Fruit fly (Drosophila melanogaster) whole organism, embryonic: ENCODE data around the gene Pgant8.

Experiments
- Bteb2 ChIP-seq: fragments of 200-800 bp; sonication (Bioruptor generic); optimal IDR thresholded peaks from 2 replicates; lab custom pipeline; 2016; ENCODE audit warnings: missing biosample characterization, missing genetic modification characterization
- CG10959 ChIP-seq: fragments of 200-800 bp; sonication (Bioruptor generic); IDR thresholded peaks from 2 replicates; pipeline ENCODE4 v1.3.6; 2022; ENCODE audit warnings: missing biosample characterization, missing genetic modification characterization
- CG11504 ChIP-seq: fragments of 200-800 bp; sonication (Bioruptor generic); optimal IDR thresholded peaks from 3 replicates; lab custom pipeline; 2019; ENCODE audit warnings: missing biosample characterization, mild to moderate bottlenecking, missing genetic modification characterization, moderate library complexity
- CG11696 ChIP-seq: fragments of 200-800 bp; sonication (Bioruptor generic); IDR thresholded peaks from 2 replicates; pipeline ENCODE4 v1.3.6; 2022; ENCODE audit warnings: missing biosample characterization, missing genetic modification characterization
- CG11723 ChIP-seq: fragments of 200-800 bp; sonication (Bioruptor generic); optimal IDR thresholded peaks from 2 replicates; lab custom pipeline; 2017; ENCODE audit warnings: missing biosample characterization, mild to moderate bottlenecking, missing genetic modification characterization
- CG12769 ChIP-seq: fragments of 200-800 bp; sonication (Bioruptor generic); optimal IDR thresholded peaks from 2 replicates; lab custom pipeline; 2019; ENCODE audit warnings: missing biosample characterization, mild to moderate bottlenecking, missing genetic modification characterization, moderate library complexity
- CG14667 ChIP-seq: fragments of 200-800 bp; sonication (Bioruptor generic); IDR thresholded peaks from 2 replicates; pipeline ENCODE4 v1.3.6; 2022; ENCODE audit warnings: missing biosample characterization, missing genetic modification characterization
- CG16815 ChIP-seq: fragments of 200-800 bp; sonication (Bioruptor generic); optimal IDR thresholded peaks from 3 replicates; lab custom pipeline; 2017; ENCODE audit warnings: missing biosample characterization, mild to moderate bottlenecking, missing genetic modification characterization
- CG17568 ChIP-seq: fragments of 200-800 bp; sonication (Bioruptor generic); optimal IDR thresholded peaks from 2 replicates; lab custom pipeline; 2018; ENCODE audit warnings: missing biosample characterization, mild to moderate bottlenecking, missing genetic modification characterization, moderate library complexity
- CG32532 ChIP-seq: fragments of 200-800 bp; sonication (Bioruptor generic); IDR thresholded peaks from 2 replicates; pipeline ENCODE4 v1.3.6; 2022; ENCODE audit warnings: missing biosample characterization, missing genetic modification characterization
- CG43689 ChIP-seq: fragments of 200-800 bp; sonication (Bioruptor generic); IDR thresholded peaks from 2 replicates; pipeline ENCODE4 v1.3.6; 2022; ENCODE audit warnings: missing biosample characterization, missing genetic modification characterization
- CG4424 ChIP-seq: fragments of 200-800 bp; sonication (Bioruptor generic); optimal IDR thresholded peaks from 3 replicates; lab custom pipeline; 2016; ENCODE audit warnings: missing biosample characterization, missing genetic modification characterization
- CG5953 ChIP-seq: fragments of 200-800 bp; sonication (Bioruptor generic); IDR thresholded peaks from 2 replicates; pipeline ENCODE4 v1.3.6; 2022; ENCODE audit warnings: missing biosample characterization, missing genetic modification characterization
- CG7357 ChIP-seq: fragments of 200-800 bp; sonication (Bioruptor generic); IDR thresholded peaks from 3 replicates; pipeline ENCODE4 v1.3.6; 2022; ENCODE audit warnings: missing biosample characterization, missing genetic modification characterization
- CG7987 ChIP-seq: fragments of 200-800 bp; sonication (Bioruptor generic); optimal IDR thresholded peaks from 2 replicates; lab custom pipeline; 2018; ENCODE audit warnings: missing biosample characterization, mild to moderate bottlenecking, missing genetic modification characterization, moderate library complexity
- CG8388 ChIP-seq: fragments of 200-800 bp; sonication (Bioruptor generic); optimal IDR thresholded peaks from 2 replicates; lab custom pipeline; 2019; ENCODE audit warnings: missing biosample characterization, mild to moderate bottlenecking, missing genetic modification characterization, moderate library complexity
- CHES-1-like ChIP-seq: fragments of 200-800 bp; sonication (Bioruptor generic); optimal IDR thresholded peaks from 2 replicates; lab custom pipeline; 2016; ENCODE audit warnings: missing biosample characterization, missing genetic modification characterization
- Camta ChIP-seq: fragments of 200-800 bp; sonication (Bioruptor generic); optimal IDR thresholded peaks from 2 replicates; lab custom pipeline; 2016; ENCODE audit warnings: missing biosample characterization, missing genetic modification characterization
- CkIIα-i1 ChIP-seq: fragments of 200-800 bp; sonication (Bioruptor generic); IDR thresholded peaks from 2 replicates; pipeline ENCODE4 v1.3.6; 2022; ENCODE audit warnings: missing biosample characterization, missing genetic modification characterization
- D ChIP-seq, 2 experiments: fragments of 200-800 bp in 1 of 2; fragments of >200 bp in 1 of 2; sonication (Bioruptor generic) in 1 of 2; optimal IDR thresholded peaks; 2 replicates in 1 of 2; 3 replicates in 1 of 2; lab custom pipeline; 2017; ENCODE audit warnings: mild to moderate bottlenecking in 1 of 2, missing biosample characterization in 1 of 2, missing genetic modification characterization in 1 of 2, missing genetic modification reagents in 1 of 2
- Dref ChIP-seq: fragments of 200-800 bp; sonication (Bioruptor generic); IDR thresholded peaks from 2 replicates; pipeline ENCODE4 v1.3.6; 2022; ENCODE audit warnings: missing biosample characterization, missing genetic modification characterization
- Eip74EF ChIP-seq, 2 experiments: fragments of 200-800 bp in 1 of 2; fragments of >200 bp in 1 of 2; sonication (Bioruptor generic) in 1 of 2; optimal IDR thresholded peaks; 2 replicates each; lab custom pipeline; 2017 to 2019; ENCODE audit warnings: missing biosample characterization in 2 of 2, missing genetic modification characterization in 2 of 2, mild to moderate bottlenecking in 1 of 2, moderate library complexity in 1 of 2
- Ets65A ChIP-seq: fragments of 200-800 bp; sonication (Bioruptor generic); peaks from one replicate; lab custom pipeline; 2016; ENCODE audit warnings: missing biosample characterization, missing genetic modification characterization
- Fer2 ChIP-seq: fragments of 200-800 bp; sonication (Bioruptor generic); optimal IDR thresholded peaks from 2 replicates; lab custom pipeline; 2018; ENCODE audit warnings: missing biosample characterization, mild to moderate bottlenecking, missing genetic modification characterization, moderate library complexity
- Fer3 ChIP-seq: fragments of 200-800 bp; sonication (Bioruptor generic); optimal IDR thresholded peaks from 2 replicates; lab custom pipeline; 2018; ENCODE audit warnings: missing biosample characterization, mild to moderate bottlenecking, missing genetic modification characterization, moderate library complexity
- Hey ChIP-seq: fragments of 200-800 bp; sonication (Bioruptor generic); optimal IDR thresholded peaks from 3 replicates; lab custom pipeline; 2018; ENCODE audit warnings: missing biosample characterization, mild to moderate bottlenecking, missing genetic modification characterization
- Hr3 ChIP-seq: fragments of 200-800 bp; sonication (Bioruptor generic); optimal IDR thresholded peaks from 3 replicates; lab custom pipeline; 2016; ENCODE audit warnings: missing biosample characterization, missing genetic modification characterization
- Lpt ChIP-seq: fragments of >200 bp; optimal IDR thresholded peaks from 2 replicates; lab custom pipeline; 2018; ENCODE audit warnings: missing biosample characterization, missing genetic modification characterization
- Nf-YB ChIP-seq: fragments of 200-800 bp; sonication (Bioruptor generic); optimal IDR thresholded peaks from 3 replicates; lab custom pipeline; 2019; ENCODE audit warnings: missing biosample characterization, mild to moderate bottlenecking, missing genetic modification characterization, moderate library complexity
- Optix ChIP-seq: fragments of 200-800 bp; sonication (Bioruptor generic); IDR thresholded peaks from 3 replicates; pipeline ENCODE4 v1.3.6; 2022; ENCODE audit warnings: missing biosample characterization, missing genetic modification characterization
- Poxn ChIP-seq: fragments of 200-800 bp; sonication (Bioruptor generic); IDR thresholded peaks from 2 replicates; pipeline ENCODE4 v1.3.6; 2022; ENCODE audit warnings: missing biosample characterization, missing genetic modification characterization
- Rx ChIP-seq: fragments of 200-800 bp; sonication (Bioruptor generic); IDR thresholded peaks from 2 replicates; pipeline ENCODE4 v1.3.6; 2022; ENCODE audit warnings: missing biosample characterization, missing genetic modification characterization
- Ssrp ChIP-seq: fragments of 200-800 bp; sonication (Bioruptor generic); optimal IDR thresholded peaks from 2 replicates; lab custom pipeline; 2018; ENCODE audit warnings: missing biosample characterization, mild to moderate bottlenecking, missing genetic modification characterization, moderate library complexity
- ase ChIP-seq: fragments of 200-800 bp; sonication (Bioruptor generic); IDR thresholded peaks from 3 replicates; pipeline ENCODE4 v1.3.6; 2022; ENCODE audit warnings: missing biosample characterization, missing genetic modification characterization
- crol ChIP-seq: fragments of 200-800 bp; sonication (Bioruptor generic); IDR thresholded peaks from 2 replicates; pipeline ENCODE4 v1.3.6; 2022; ENCODE audit warnings: missing biosample characterization, missing genetic modification characterization
- dati ChIP-seq: fragments of 200-800 bp; sonication (Bioruptor generic); IDR thresholded peaks from 2 replicates; pipeline ENCODE4 v1.3.6; 2022; ENCODE audit warnings: missing biosample characterization, missing genetic modification characterization
- ewg ChIP-seq: fragments of 200-800 bp; sonication (Bioruptor generic); optimal IDR thresholded peaks from 3 replicates; lab custom pipeline; 2017; ENCODE audit warnings: mild to moderate bottlenecking, missing biosample characterization, missing genetic modification reagents, missing genetic modification characterization
- gce ChIP-seq: fragments of 200-800 bp; sonication (Bioruptor generic); IDR thresholded peaks from 3 replicates; pipeline ENCODE4 v1.3.6; 2022; ENCODE audit warnings: missing biosample characterization, missing genetic modification characterization
- grau ChIP-seq: fragments of 200-800 bp; optimal IDR thresholded peaks from 3 replicates; lab custom pipeline; 2019; ENCODE audit warnings: missing biosample characterization, mild to moderate bottlenecking, missing genetic modification characterization, moderate library complexity
- gsb ChIP-seq: fragments of 200-800 bp; sonication (Bioruptor generic); IDR thresholded peaks from 2 replicates; pipeline ENCODE4 v1.3.6; 2022; ENCODE audit warnings: missing biosample characterization, missing genetic modification characterization
- knrl ChIP-seq: fragments of 200-800 bp; sonication (Bioruptor generic); IDR thresholded peaks from 3 replicates; pipeline ENCODE4 v1.3.6; 2022; ENCODE audit warnings: missing biosample characterization, missing genetic modification characterization; ENCODE audit not compliant: partially characterized antibody
- lov ChIP-seq, 2 experiments: fragments of 200-800 bp in 1 of 2; fragments of >200 bp in 1 of 2; sonication (Bioruptor generic) in 1 of 2; IDR thresholded peaks in 1 of 2; optimal IDR thresholded peaks in 1 of 2; 2 replicates in 1 of 2; 3 replicates in 1 of 2; pipeline versions ENCODE4 v1.3.6 to Lab custom; 2017 to 2022; ENCODE audit warnings: missing biosample characterization in 1 of 2, missing genetic modification characterization in 1 of 2
- nom ChIP-seq: fragments of 200-800 bp; sonication (Bioruptor generic); optimal IDR thresholded peaks from 2 replicates; lab custom pipeline; 2017; ENCODE audit warnings: missing biosample characterization, missing genetic modification characterization, mild to moderate bottlenecking, moderate library complexity, missing genetic modification reagents
- p53 ChIP-seq: fragments of 200-800 bp; sonication (Bioruptor generic); optimal IDR thresholded peaks from 2 replicates; lab custom pipeline; 2016; ENCODE audit warnings: missing biosample characterization, missing genetic modification characterization
- ranshi ChIP-seq: fragments of 200-800 bp; sonication (Bioruptor generic); IDR thresholded peaks from 2 replicates; pipeline ENCODE4 v1.3.6; 2022; ENCODE audit warnings: missing biosample characterization, missing genetic modification characterization
- rib ChIP-seq: fragments of 200-800 bp; sonication (Bioruptor generic); IDR thresholded peaks from 2 replicates; pipeline ENCODE4 v1.3.6; 2022; ENCODE audit warnings: missing biosample characterization, missing genetic modification characterization
- stwl ChIP-seq: fragments of 200-800 bp; sonication (Bioruptor generic); optimal IDR thresholded peaks from 3 replicates; lab custom pipeline; 2018; ENCODE audit warnings: missing biosample characterization, mild to moderate bottlenecking, missing genetic modification characterization, moderate library complexity
- twi ChIP-seq: fragments of 200-800 bp; optimal IDR thresholded peaks from 2 replicates; lab custom pipeline; 2019; ENCODE audit warnings: missing biosample characterization, mild to moderate bottlenecking, missing genetic modification characterization, moderate library complexity
- unc-4 ChIP-seq: fragments of 200-800 bp; sonication (Bioruptor generic); IDR thresholded peaks from 2 replicates; pipeline ENCODE4 v1.3.6; 2022; ENCODE audit warnings: missing biosample characterization, missing genetic modification characterization; ENCODE audit not compliant: partially characterized antibody

Pgant8 gene

DNA sequence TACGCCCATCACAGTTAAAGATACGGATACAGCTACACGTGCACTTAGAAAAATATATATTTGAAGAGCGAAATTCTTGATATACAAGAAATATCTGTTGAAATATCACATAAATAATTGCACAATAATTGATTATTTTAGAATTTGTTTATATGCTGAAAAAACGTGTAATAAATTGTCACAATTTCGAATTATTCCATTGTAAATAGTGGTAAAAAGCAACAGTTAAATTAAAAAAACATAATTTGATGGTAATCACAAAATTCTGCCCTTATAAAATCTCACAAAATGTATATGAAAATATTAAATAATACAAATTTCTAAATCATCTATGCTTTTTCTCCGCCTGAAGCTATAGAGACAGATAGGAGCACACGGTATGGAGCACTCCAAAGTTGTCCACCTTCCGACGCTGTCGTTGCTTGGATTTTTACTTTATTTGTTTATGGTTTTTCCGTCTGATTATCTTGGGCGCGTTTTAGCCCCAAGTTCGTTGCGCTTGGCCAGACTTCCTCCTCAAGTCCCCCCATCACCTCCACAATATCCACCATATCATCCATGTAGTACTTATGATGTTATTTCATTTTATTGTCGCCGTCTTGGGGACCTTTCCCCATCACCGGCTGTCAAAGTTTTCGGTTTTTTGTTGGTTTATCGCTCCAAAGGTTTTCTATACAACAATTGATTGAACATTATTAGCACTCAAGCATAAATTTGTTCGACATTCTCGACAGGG, 20.7 kb downstream of the Pgant8 start (continued):
- no peak for TF ChIP-seq CG32532 (GFP tag; lab: Robert Waterston, UW)
- no peak for TF ChIP-seq Rx
- TF ChIP-seq gsb = no peak
- no peak for TF ChIP-seq CHES-1-like (GFP tag; lab: Kevin White, UChicago)
- TF ChIP-seq ase = no peak
- TF ChIP-seq CG17568 (GFP tag; lab: Kevin White, UChicago) = no peak
- no peak for TF ChIP-seq Dref (GFP tag; lab: Robert Waterston, UW)
- TF ChIP-seq Fer3 (tag; lab: Kevin White, UChicago) = no peak
- TF ChIP-seq CkIIα-i1 (GFP tag; lab: Robert Waterston, UW) = no peak
- TF ChIP-seq ranshi (GFP tag; lab: Robert Waterston, UW) = no peak
- no peak for TF ChIP-seq lov (optimal IDR thresholded peaks at IDR 0.05; lab: Kevin White, UChicago)
- no peak for TF ChIP-seq lov (GFP tag; IDR thresholded peaks at IDR 0.05; lab: Robert Waterston, UW)
- no peak for TF ChIP-seq nom (GFP tag; lab: Kevin White, UChicago)
- TF ChIP-seq p53 (GFP tag; lab: Kevin White, UChicago) = no peak
- peak; percentile 57 for TF ChIP-seq CG8388 (GFP tag; lab: Kevin White, UChicago)
- no peak for TF ChIP-seq Ets65A (GFP tag; lab: Kevin White, UChicago)
- TF ChIP-seq CG4424 (GFP tag; lab: Kevin White, UChicago) = peak; percentile 77
- TF ChIP-seq CG11504 (tag; lab: Kevin White, UChicago) = peak; percentile 83
- no peak for TF ChIP-seq CG43689 (GFP tag; lab: Robert Waterston, UW)
- peak; percentile 12 for TF ChIP-seq twi (tag; lab: Kevin White, UChicago)
- TF ChIP-seq Optix (GFP tag; lab: Robert Waterston, UW) = no peak
- TF ChIP-seq CG7357 (GFP tag; lab: Robert Waterston, UW) = peak; percentile 41; the same call in 1 of the 3 replicates
- peak; percentile 56 for TF ChIP-seq Nf-YB
- TF ChIP-seq CG16815 (GFP tag; lab: Kevin White, UChicago) = peak; percentile 35
- no peak for TF ChIP-seq Hey (tag; lab: Kevin White, UChicago)
- 0 out of 2 replicates have a peak, but pooled peaks have one; percentile 14 for TF ChIP-seq rib
- no peak for TF ChIP-seq Bteb2
- TF ChIP-seq CG5953 = peak; percentile 35; the same call in 1 of the 2 replicates
- no peak for TF ChIP-seq Fer2
- TF ChIP-seq stwl = no peak
- TF ChIP-seq grau (tag; lab: Kevin White, UChicago) = peak; percentile 71
- no peak for TF ChIP-seq dati (GFP tag; lab: Robert Waterston, UW)
- TF ChIP-seq Camta (GFP tag; lab: Kevin White, UChicago) = no peak
- TF ChIP-seq CG11696 (GFP tag; lab: Robert Waterston, UW) = no peak
- no peak for TF ChIP-seq CG7987 (GFP tag; lab: Kevin White, UChicago)
- peak; percentile 75 for TF ChIP-seq Ssrp (tag; lab: Kevin White, UChicago)
- TF ChIP-seq CG10959 (GFP tag; lab: Robert Waterston, UW) = no peak
- peak in 1 of 2 experiments; percentile 69 for TF ChIP-seq Eip74EF (GFP tag; optimal IDR thresholded peaks at IDR 0.05; lab: Kevin White, UChicago)
- peak; percentile 13 for TF ChIP-seq CG11723 (GFP tag; lab: Kevin White, UChicago)
- TF ChIP-seq gce (GFP tag; lab: Robert Waterston, UW) = no peak
- TF ChIP-seq Hr3 = peak; percentile 68
- TF ChIP-seq CG12769 (tag; lab: Kevin White, UChicago) = no peak
- TF ChIP-seq crol (GFP tag; lab: Robert Waterston, UW) = peak; percentile 80
- no peak for TF ChIP-seq unc-4 (GFP tag; lab: Robert Waterston, UW)
- TF ChIP-seq Poxn (GFP tag; lab: Robert Waterston, UW) = no peak
- no peak for TF ChIP-seq knrl
- no peak; the same call in 1 of the 2 replicates for TF ChIP-seq CG14667 (GFP tag; lab: Robert Waterston, UW)
- TF ChIP-seq D (optimal IDR thresholded peaks at IDR 0.05; lab: Kevin White, UChicago) = no peak
- peak; percentile 60 for TF ChIP-seq D (GFP tag; optimal IDR thresholded peaks at IDR 0.05; lab: Kevin White, UChicago)
- TF ChIP-seq ewg (GFP tag; lab: Kevin White, UChicago) = peak; percentile 46
- no peak for TF ChIP-seq Lpt (GFP tag; lab: Kevin White, UChicago)
